Fruit fly (Drosophila melanogaster) whole organism, embryonic: ENCODE measurements around the gene N.

Source experiments
- Abd-B ChIP-seq: fragments of 200-800 bp; sonication (Bioruptor generic); optimal IDR thresholded peaks from 2 replicates; lab custom pipeline; 2018; ENCODE audit warnings: missing biosample characterization, mild to moderate bottlenecking, missing genetic modification characterization, moderate library complexity
- B-H2 ChIP-seq: fragments of 200-800 bp; sonication (Bioruptor generic); optimal IDR thresholded peaks from 2 replicates; lab custom pipeline; 2018; ENCODE audit warnings: missing biosample characterization, mild to moderate bottlenecking, missing genetic modification characterization
- CG10462 ChIP-seq: fragments of 200-800 bp; sonication (Bioruptor generic); optimal IDR thresholded peaks from 2 replicates; lab custom pipeline; 2016; ENCODE audit warnings: missing biosample characterization, missing genetic modification characterization
- CG11093 ChIP-seq: fragments of 200-800 bp; sonication (Bioruptor generic); IDR thresholded peaks from 3 replicates; pipeline ENCODE4 v1.3.6; 2022; ENCODE audit warnings: missing biosample characterization, missing genetic modification characterization
- CG11560 ChIP-seq: fragments of 200-800 bp; sonication (Bioruptor generic); IDR thresholded peaks from 3 replicates; pipeline ENCODE4 v1.3.6; 2022; ENCODE audit warnings: missing biosample characterization, missing genetic modification characterization
- CG12219 ChIP-seq: fragments of 200-800 bp; sonication (Bioruptor generic); optimal IDR thresholded peaks from 3 replicates; lab custom pipeline; 2018; ENCODE audit warnings: missing biosample characterization, mild to moderate bottlenecking, missing genetic modification characterization
- CG1233 ChIP-seq: fragments of 200-800 bp; sonication (Bioruptor generic); optimal IDR thresholded peaks from 4 replicates; lab custom pipeline; 2018; ENCODE audit warnings: missing biosample characterization, mild to moderate bottlenecking, missing genetic modification characterization
- CG13424 ChIP-seq: fragments of 200-800 bp; sonication (Bioruptor generic); optimal IDR thresholded peaks from 2 replicates; lab custom pipeline; 2019; ENCODE audit warnings: missing biosample characterization, mild to moderate bottlenecking, missing genetic modification characterization, moderate library complexity
- CG14965 ChIP-seq: fragments of 200-800 bp; sonication (Bioruptor generic); optimal IDR thresholded peaks from 2 replicates; lab custom pipeline; 2016; ENCODE audit warnings: missing biosample characterization, missing genetic modification characterization, borderline replicate concordance
- CG15601 ChIP-seq: fragments of 200-800 bp; sonication (Bioruptor generic); optimal IDR thresholded peaks from 3 replicates; lab custom pipeline; 2019; ENCODE audit warnings: missing biosample characterization, mild to moderate bottlenecking, missing genetic modification characterization, moderate library complexity
- CG1603 ChIP-seq: fragments of 200-800 bp; sonication (Bioruptor generic); optimal IDR thresholded peaks from 2 replicates; lab custom pipeline; 2019; ENCODE audit warnings: missing biosample characterization, mild to moderate bottlenecking, missing genetic modification characterization, moderate library complexity
- CG16863 ChIP-seq: fragments of 200-800 bp; sonication (Bioruptor generic); optimal IDR thresholded peaks from 3 replicates; lab custom pipeline; 2016; ENCODE audit warnings: missing biosample characterization, missing genetic modification characterization
- CG17328 ChIP-seq: fragments of 200-800 bp; sonication (Bioruptor generic); IDR thresholded peaks from 2 replicates; pipeline ENCODE4 v1.3.6; 2022; ENCODE audit warnings: missing biosample characterization, missing genetic modification characterization
- CG17359 ChIP-seq: fragments of 200-800 bp; sonication (Bioruptor generic); optimal IDR thresholded peaks from 3 replicates; lab custom pipeline; 2018; ENCODE audit warnings: missing biosample characterization, mild to moderate bottlenecking, missing genetic modification characterization, moderate library complexity
- CG17361 ChIP-seq: fragments of 200-800 bp; sonication (Bioruptor generic); IDR thresholded peaks from 3 replicates; pipeline ENCODE4 v1.3.6; 2022; ENCODE audit warnings: missing biosample characterization, missing genetic modification characterization
- CG17612 ChIP-seq: fragments of 200-800 bp; sonication (Bioruptor generic); IDR thresholded peaks from 2 replicates; pipeline ENCODE4 v1.3.6; 2022; ENCODE audit warnings: missing biosample characterization, missing genetic modification characterization
- CG33557 ChIP-seq: fragments of 200-800 bp; sonication (Bioruptor generic); optimal IDR thresholded peaks from 2 replicates; lab custom pipeline; 2019; ENCODE audit warnings: missing biosample characterization, mild to moderate bottlenecking, missing genetic modification characterization, moderate library complexity
- CG4282 ChIP-seq: fragments of 200-800 bp; sonication (Bioruptor generic); optimal IDR thresholded peaks from 2 replicates; lab custom pipeline; 2016; ENCODE audit warnings: missing biosample characterization, missing genetic modification characterization
- CG9215 ChIP-seq: fragments of 200-800 bp; sonication (Bioruptor generic); IDR thresholded peaks from 2 replicates; pipeline ENCODE4 v1.3.6; 2022; ENCODE audit warnings: missing biosample characterization, missing genetic modification characterization
- CoRest ChIP-seq: fragments of 200-800 bp; sonication (Bioruptor generic); optimal IDR thresholded peaks from 3 replicates; lab custom pipeline; 2018; ENCODE audit warnings: missing biosample characterization, mild to moderate bottlenecking, missing genetic modification characterization, moderate library complexity
- Dip2 ChIP-seq: fragments of 200-800 bp; sonication (Bioruptor generic); IDR thresholded peaks from 2 replicates; pipeline ENCODE4 v1.3.6; 2022; ENCODE audit warnings: missing biosample characterization, missing genetic modification characterization
- Fer1 ChIP-seq: fragments of 200-800 bp; sonication (Bioruptor generic); optimal IDR thresholded peaks from 2 replicates; lab custom pipeline; 2017; ENCODE audit warnings: missing biosample characterization, mild to moderate bottlenecking, missing genetic modification characterization
- HHEX ChIP-seq: fragments of 200-800 bp; sonication (Bioruptor generic); optimal IDR thresholded peaks from 3 replicates; lab custom pipeline; 2017; ENCODE audit warnings: missing biosample characterization, mild to moderate bottlenecking, missing genetic modification characterization, missing genetic modification reagents
- HmgD ChIP-seq: fragments of 200-800 bp; sonication (Bioruptor generic); optimal IDR thresholded peaks from 3 replicates; lab custom pipeline; 2016; ENCODE audit warnings: missing biosample characterization, missing genetic modification characterization
- Nf-YC ChIP-seq: fragments of 200-800 bp; optimal IDR thresholded peaks from 3 replicates; lab custom pipeline; 2019; ENCODE audit warnings: missing biosample characterization, mild to moderate bottlenecking, missing genetic modification characterization, moderate library complexity
- Poxn ChIP-seq: fragments of 200-800 bp; sonication (Bioruptor generic); IDR thresholded peaks from 2 replicates; pipeline ENCODE4 v1.3.6; 2022; ENCODE audit warnings: missing biosample characterization, missing genetic modification characterization
- Scr ChIP-seq: fragments of 200-800 bp; sonication (Bioruptor generic); IDR thresholded peaks from 2 replicates; pipeline ENCODE4 v1.3.6; 2022; ENCODE audit warnings: missing biosample characterization, missing genetic modification characterization; ENCODE audit not compliant: partially characterized antibody
- Sry-β ChIP-seq: fragments of 200-800 bp; sonication (Bioruptor generic); optimal IDR thresholded peaks from 2 replicates; lab custom pipeline; 2018; ENCODE audit warnings: missing biosample characterization, mild to moderate bottlenecking, missing genetic modification characterization, moderate library complexity
- Usf ChIP-seq: fragments of 200-800 bp; sonication (Bioruptor generic); optimal IDR thresholded peaks from 2 replicates; lab custom pipeline; 2017; ENCODE audit warnings: missing genotype, missing biosample characterization, missing genetic modification characterization
- Xbp1 ChIP-seq: fragments of 200-800 bp; sonication (Bioruptor generic); optimal IDR thresholded peaks from 3 replicates; lab custom pipeline; 2016; ENCODE audit warnings: missing biosample characterization, mild to moderate bottlenecking, missing genetic modification characterization
- YL-1 ChIP-seq: fragments of 200-800 bp; sonication (Bioruptor generic); optimal IDR thresholded peaks from 3 replicates; lab custom pipeline; 2017; ENCODE audit warnings: missing biosample characterization, mild to moderate bottlenecking, missing genetic modification characterization
- ap ChIP-seq: fragments of 200-800 bp; sonication (Bioruptor generic); IDR thresholded peaks from 2 replicates; pipeline ENCODE4 v1.3.6; 2022; ENCODE audit warnings: missing biosample characterization, missing genetic modification characterization
- cato ChIP-seq: fragments of 200-800 bp; sonication (Bioruptor generic); optimal IDR thresholded peaks from 2 replicates; lab custom pipeline; 2016; ENCODE audit warnings: missing biosample characterization, missing genetic modification characterization, borderline replicate concordance
- caup ChIP-seq: fragments of 200-800 bp; sonication (Bioruptor generic); optimal IDR thresholded peaks from 3 replicates; lab custom pipeline; 2017; ENCODE audit warnings: missing biosample characterization, mild to moderate bottlenecking, missing genetic modification characterization, moderate library complexity; ENCODE audit not compliant: severe bottlenecking
- cwo ChIP-seq: fragments of 200-800 bp; sonication (Bioruptor generic); optimal IDR thresholded peaks from 3 replicates; lab custom pipeline; 2017; ENCODE audit warnings: missing biosample characterization, missing genetic modification characterization, mild to moderate bottlenecking, moderate library complexity, missing genetic modification reagents
- dm ChIP-seq: fragments of 200-800 bp; sonication (Bioruptor generic); optimal IDR thresholded peaks from 3 replicates; lab custom pipeline; 2016; ENCODE audit warnings: missing biosample characterization, missing genetic modification characterization
- fd102C ChIP-seq: fragments of 200-800 bp; sonication (Bioruptor generic); optimal IDR thresholded peaks from 2 replicates; lab custom pipeline; 2018; ENCODE audit warnings: missing biosample characterization, mild to moderate bottlenecking, missing genetic modification characterization, moderate library complexity
- fru ChIP-seq: fragments of >200 bp; optimal IDR thresholded peaks from 2 replicates; lab custom pipeline; 2017
- gfzf ChIP-seq: fragments of 200-800 bp; sonication (Bioruptor generic); optimal IDR thresholded peaks from 2 replicates; lab custom pipeline; 2016; ENCODE audit warnings: missing biosample characterization, mild to moderate bottlenecking, missing genetic modification characterization, moderate library complexity
- grau ChIP-seq: fragments of 200-800 bp; optimal IDR thresholded peaks from 3 replicates; lab custom pipeline; 2019; ENCODE audit warnings: missing biosample characterization, mild to moderate bottlenecking, missing genetic modification characterization, moderate library complexity
- gsb-n ChIP-seq: fragments of 200-800 bp; sonication (Bioruptor generic); optimal IDR thresholded peaks from 3 replicates; lab custom pipeline; 2018; ENCODE audit warnings: missing biosample characterization, mild to moderate bottlenecking, missing genetic modification characterization
- nau ChIP-seq: fragments of 200-800 bp; sonication (Bioruptor generic); optimal IDR thresholded peaks from 3 replicates; lab custom pipeline; 2017; ENCODE audit warnings: missing biosample characterization, mild to moderate bottlenecking, missing genetic modification characterization, missing genetic modification reagents
- pita ChIP-seq: fragments of 200-800 bp; sonication (Bioruptor generic); optimal IDR thresholded peaks from 2 replicates; lab custom pipeline; 2017; ENCODE audit warnings: missing biosample characterization, mild to moderate bottlenecking, missing genetic modification characterization
- slou ChIP-seq: fragments of 200-800 bp; sonication (Bioruptor generic); optimal IDR thresholded peaks from 3 replicates; lab custom pipeline; 2016; ENCODE audit warnings: missing biosample characterization, missing genetic modification characterization
- sna ChIP-seq: fragments of 200-800 bp; sonication (Bioruptor generic); IDR thresholded peaks from 2 replicates; pipeline ENCODE4 v1.3.6; 2022; ENCODE audit warnings: missing biosample characterization, missing genetic modification characterization; ENCODE audit not compliant: partially characterized antibody
- tll ChIP-seq, 2 experiments: fragments of 200-800 bp in 1 of 2; fragments of >200 bp in 1 of 2; sonication (Bioruptor generic) in 1 of 2; optimal IDR thresholded peaks; 2 replicates each; lab custom pipeline; 2017 to 2019; ENCODE audit warnings: missing biosample characterization in 2 of 2, missing genetic modification characterization in 2 of 2, mild to moderate bottlenecking in 1 of 2, moderate library complexity in 1 of 2
- yki ChIP-seq: fragments of >200 bp; optimal IDR thresholded peaks from 3 replicates; lab custom pipeline; 2018
- zf30C ChIP-seq: fragments of 200-800 bp; sonication (Bioruptor generic); optimal IDR thresholded peaks from 3 replicates; lab custom pipeline; 2018; ENCODE audit warnings: missing biosample characterization, mild to moderate bottlenecking, missing genetic modification characterization

N gene

DNA sequence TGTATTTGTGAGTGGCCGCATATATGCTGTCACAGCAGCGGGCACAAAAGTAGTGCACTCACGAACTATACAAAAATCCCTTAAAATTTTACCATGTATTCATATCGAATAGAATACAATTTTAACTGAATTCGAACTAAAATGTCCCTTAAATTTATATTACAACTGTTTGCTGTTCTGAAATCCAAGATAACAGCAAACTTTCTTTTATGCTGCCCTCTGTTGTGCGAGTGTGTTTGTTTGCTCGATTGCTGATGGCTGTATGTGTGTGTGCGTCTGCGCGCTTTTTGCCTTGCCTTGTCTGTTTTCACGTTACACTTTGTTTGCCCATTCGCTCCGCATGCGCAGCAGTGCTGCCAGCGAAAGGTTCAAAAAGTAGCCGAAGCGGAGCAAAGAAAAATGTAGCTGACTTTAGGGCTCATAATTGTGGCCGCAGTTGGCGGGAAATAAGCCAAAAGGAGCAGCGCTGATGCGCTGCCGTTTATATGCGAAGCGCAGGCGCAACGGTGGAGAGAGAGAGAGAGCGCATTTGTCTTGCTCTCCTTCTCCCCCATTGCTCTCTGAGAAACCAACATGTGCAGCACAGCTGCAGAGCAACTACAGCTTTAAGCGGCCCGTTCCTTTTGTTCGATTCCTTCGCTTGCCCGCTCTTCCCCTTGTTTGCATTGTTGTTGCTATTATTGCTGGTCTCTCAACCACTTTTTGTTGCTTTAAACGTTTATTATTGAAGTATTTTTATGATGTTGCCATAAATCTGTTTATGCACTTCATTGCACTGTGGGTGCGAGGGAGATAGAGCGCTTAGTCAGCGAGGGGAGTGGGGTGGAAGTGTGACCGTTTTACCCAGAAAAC is 28.0 kb downstream of the N start (continued):
- TF ChIP-seq Xbp1 (GFP tag; lab: Kevin White, UChicago) (peak; percentile 94), cwo (GFP tag; lab: Kevin White, UChicago) (peak; percentile 85), Fer1 (GFP tag; lab: Kevin White, UChicago) (peak; percentile 89), CG1233 (GFP tag; lab: Kevin White, UChicago) (peak; percentile 92), caup (GFP tag; lab: Kevin White, UChicago) (peak; percentile 88), HmgD (GFP tag; lab: Kevin White, UChicago) (peak; percentile 71), CG17359 (peak; percentile 94), CG16863 (peak; percentile 94), CG12219 (GFP tag; lab: Kevin White, UChicago) (peak; percentile 95), B-H2 (peak; percentile 14), CoRest (tag; lab: Kevin White, UChicago) (peak; percentile 94), slou (peak; percentile 78), CG13424 (peak; percentile 93), tll (GFP tag; optimal IDR thresholded peaks at IDR 0.05; lab: Kevin White, UChicago) (peak in 1 of 2 experiments; percentile 67), Scr (GFP tag; lab: Robert Waterston, UW) (no peak), Poxn (GFP tag; lab: Robert Waterston, UW) (no peak), gsb-n (tag; lab: Kevin White, UChicago) (peak; percentile 94), dm (GFP tag; lab: Kevin White, UChicago) (peak; percentile 84), Abd-B (GFP tag; lab: Kevin White, UChicago) (peak; percentile 84), CG17361 (GFP tag; lab: Robert Waterston, UW) (peak; percentile 93), YL-1 (GFP tag; lab: Kevin White, UChicago) (peak; percentile 72), CG1603 (peak; percentile 98), yki (lab: Kevin White, UChicago) (peak; percentile 59), sna (GFP tag; lab: Robert Waterston, UW) (peak; percentile 24; the same call in 1 of the 2 replicates), fd102C (peak; percentile 68), CG11560 (tag; lab: Robert Waterston, UW) (peak; percentile 71), Dip2 (GFP tag; lab: Robert Waterston, UW) (no peak), Nf-YC (peak; percentile 70), cato (GFP tag; lab: Kevin White, UChicago) (peak; percentile 73), CG17328 (peak; percentile 94), Usf (peak; percentile 88), nau (GFP tag; lab: Kevin White, UChicago) (no peak), HHEX (GFP tag; lab: Kevin White, UChicago) (peak; percentile 91), gfzf (GFP tag; lab: Kevin White, UChicago) (peak; percentile 29), CG10462 (GFP tag; lab: Kevin White, UChicago) (peak; percentile 90), CG11093 (GFP tag; lab: Robert Waterston, UW) (peak; percentile 91), CG9215 (GFP tag; lab: Robert Waterston, UW) (peak; percentile 78), Sry-β (GFP tag; lab: Kevin White, UChicago) (peak; percentile 100), grau (tag; lab: Kevin White, UChicago) (peak; percentile 92), CG15601 (tag; lab: Kevin White, UChicago) (peak; percentile 92), pita (GFP tag; lab: Kevin White, UChicago) (no peak), CG4282 (GFP tag; lab: Kevin White, UChicago) (peak; percentile 73), CG17612 (GFP tag; lab: Robert Waterston, UW) (peak; percentile 54), fru (no peak), ap (GFP tag; lab: Robert Waterston, UW) (peak; percentile 90), CG14965 (GFP tag; lab: Kevin White, UChicago) (peak; percentile 67), zf30C (GFP tag; lab: Kevin White, UChicago) (peak; percentile 29), CG33557 (GFP tag; lab: Kevin White, UChicago) (peak; percentile 91)
